Fruit fly (Drosophila melanogaster) whole organism, embryonic: ENCODE measurements around the gene Dfd.

Source experiments
- CG10267 ChIP-seq: fragments of 200-800 bp; sonication (Bioruptor generic); optimal IDR thresholded peaks from 2 replicates; lab custom pipeline; 2018; ENCODE audit warnings: missing biosample characterization, mild to moderate bottlenecking, missing genetic modification characterization, moderate library complexity
- CG10979 ChIP-seq: fragments of 200-800 bp; sonication (Bioruptor generic); optimal IDR thresholded peaks from 2 replicates; lab custom pipeline; 2018; ENCODE audit warnings: missing biosample characterization, mild to moderate bottlenecking, missing genetic modification characterization, moderate library complexity
- CG11085 ChIP-seq: fragments of 200-800 bp; sonication (Bioruptor generic); IDR thresholded peaks from 2 replicates; pipeline ENCODE4 v1.3.6; 2022; ENCODE audit warnings: missing biosample characterization, missing genetic modification characterization
- CG13624 ChIP-seq: fragments of 200-800 bp; sonication (Bioruptor generic); optimal IDR thresholded peaks from 2 replicates; lab custom pipeline; 2016; ENCODE audit warnings: missing biosample characterization, missing genetic modification characterization
- CG14710 ChIP-seq: fragments of 200-800 bp; sonication (Bioruptor generic); optimal IDR thresholded peaks from 3 replicates; lab custom pipeline; 2019; ENCODE audit warnings: missing biosample characterization, mild to moderate bottlenecking, missing genetic modification characterization, moderate library complexity
- CG15696 ChIP-seq: fragments of 200-800 bp; sonication (Bioruptor generic); optimal IDR thresholded peaks from 2 replicates; lab custom pipeline; 2019; ENCODE audit warnings: missing biosample characterization, mild to moderate bottlenecking, missing genetic modification characterization, moderate library complexity
- CG17186 ChIP-seq: fragments of 200-800 bp; sonication (Bioruptor generic); optimal IDR thresholded peaks from 3 replicates; lab custom pipeline; 2017; ENCODE audit warnings: missing biosample characterization, missing genetic modification reagents, missing genetic modification characterization
- CG17359 ChIP-seq: fragments of 200-800 bp; sonication (Bioruptor generic); optimal IDR thresholded peaks from 3 replicates; lab custom pipeline; 2018; ENCODE audit warnings: missing biosample characterization, mild to moderate bottlenecking, missing genetic modification characterization, moderate library complexity
- CG17829 ChIP-seq: fragments of 200-800 bp; optimal IDR thresholded peaks from 2 replicates; lab custom pipeline; 2019; ENCODE audit warnings: missing biosample characterization, mild to moderate bottlenecking, missing genetic modification characterization, moderate library complexity
- CG18262 ChIP-seq: fragments of 200-800 bp; optimal IDR thresholded peaks from 3 replicates; lab custom pipeline; 2019; ENCODE audit warnings: missing biosample characterization, mild to moderate bottlenecking, missing genetic modification characterization, moderate library complexity
- CG2712 ChIP-seq: fragments of 200-800 bp; optimal IDR thresholded peaks from 3 replicates; lab custom pipeline; 2019; ENCODE audit warnings: missing biosample characterization, mild to moderate bottlenecking, missing genetic modification characterization, moderate library complexity
- CG3281 ChIP-seq: fragments of 200-800 bp; sonication (Bioruptor generic); optimal IDR thresholded peaks from 3 replicates; lab custom pipeline; 2017; ENCODE audit warnings: missing biosample characterization, mild to moderate bottlenecking, missing genetic modification characterization
- CG4424 ChIP-seq: fragments of 200-800 bp; sonication (Bioruptor generic); optimal IDR thresholded peaks from 3 replicates; lab custom pipeline; 2016; ENCODE audit warnings: missing biosample characterization, missing genetic modification characterization
- CG6689 ChIP-seq: fragments of 200-800 bp; sonication (Bioruptor generic); IDR thresholded peaks from 2 replicates; pipeline ENCODE4 v1.3.6; 2022; ENCODE audit warnings: missing biosample characterization, missing genetic modification characterization
- CG7556 ChIP-seq: fragments of 200-800 bp; sonication (Bioruptor generic); optimal IDR thresholded peaks from 2 replicates; lab custom pipeline; 2017; ENCODE audit warnings: missing biosample characterization, mild to moderate bottlenecking, missing genetic modification characterization
- CG8388 ChIP-seq: fragments of 200-800 bp; sonication (Bioruptor generic); optimal IDR thresholded peaks from 2 replicates; lab custom pipeline; 2019; ENCODE audit warnings: missing biosample characterization, mild to moderate bottlenecking, missing genetic modification characterization, moderate library complexity
- CG8924 ChIP-seq: fragments of 200-800 bp; optimal IDR thresholded peaks from 3 replicates; lab custom pipeline; 2019; ENCODE audit warnings: missing biosample characterization, mild to moderate bottlenecking, missing genetic modification characterization, moderate library complexity
- CG9727 ChIP-seq: fragments of 200-800 bp; sonication (Bioruptor generic); optimal IDR thresholded peaks from 3 replicates; lab custom pipeline; 2017; ENCODE audit warnings: missing biosample characterization, mild to moderate bottlenecking, missing genetic modification characterization
- CoRest ChIP-seq: fragments of 200-800 bp; sonication (Bioruptor generic); optimal IDR thresholded peaks from 3 replicates; lab custom pipeline; 2018; ENCODE audit warnings: missing biosample characterization, mild to moderate bottlenecking, missing genetic modification characterization, moderate library complexity
- D ChIP-seq, 2 experiments: fragments of 200-800 bp in 1 of 2; fragments of >200 bp in 1 of 2; sonication (Bioruptor generic) in 1 of 2; optimal IDR thresholded peaks; 2 replicates in 1 of 2; 3 replicates in 1 of 2; lab custom pipeline; 2017; ENCODE audit warnings: mild to moderate bottlenecking in 1 of 2, missing biosample characterization in 1 of 2, missing genetic modification characterization in 1 of 2, missing genetic modification reagents in 1 of 2
- D19A ChIP-seq: fragments of 200-800 bp; optimal IDR thresholded peaks from 3 replicates; lab custom pipeline; 2019; ENCODE audit warnings: missing biosample characterization, mild to moderate bottlenecking, missing genetic modification characterization, moderate library complexity
- Ets65A ChIP-seq: fragments of 200-800 bp; sonication (Bioruptor generic); peaks from one replicate; lab custom pipeline; 2016; ENCODE audit warnings: missing biosample characterization, missing genetic modification characterization
- Hr3 ChIP-seq: fragments of 200-800 bp; sonication (Bioruptor generic); optimal IDR thresholded peaks from 3 replicates; lab custom pipeline; 2016; ENCODE audit warnings: missing biosample characterization, missing genetic modification characterization
- Kr ChIP-seq: fragments of 200-800 bp; sonication (Bioruptor generic); optimal IDR thresholded peaks from 2 replicates; lab custom pipeline; 2017; ENCODE audit warnings: missing biosample characterization, mild to moderate bottlenecking, missing genetic modification characterization
- Med ChIP-seq: fragments of 200-800 bp; sonication (Bioruptor generic); peaks from one replicate; lab custom pipeline; 2016; ENCODE audit warnings: missing biosample characterization, missing genetic modification characterization, mild to moderate bottlenecking, inconsistent platforms, moderate library complexity
- Opbp ChIP-seq: fragments of 200-800 bp; sonication (Bioruptor generic); IDR thresholded peaks from 3 replicates; pipeline ENCODE4 v1.3.6; 2022; ENCODE audit warnings: missing biosample characterization, missing genetic modification characterization; ENCODE audit not compliant: partially characterized antibody
- Sox100B ChIP-seq: fragments of 200-800 bp; sonication (Bioruptor generic); optimal IDR thresholded peaks from 3 replicates; lab custom pipeline; 2018; ENCODE audit warnings: missing biosample characterization, mild to moderate bottlenecking, missing genetic modification characterization
- Xrp1 ChIP-seq: fragments of 200-800 bp; sonication (Bioruptor generic); IDR thresholded peaks from 2 replicates; pipeline ENCODE4 v1.3.6; 2022; ENCODE audit warnings: missing biosample characterization, missing genetic modification characterization
- aop ChIP-seq: fragments of 200-800 bp; sonication (Bioruptor generic); IDR thresholded peaks from 2 replicates; pipeline ENCODE4 v1.3.6; 2022; ENCODE audit warnings: missing biosample characterization, missing genetic modification characterization
- ato ChIP-seq: fragments of 200-800 bp; sonication (Bioruptor generic); IDR thresholded peaks from 2 replicates; pipeline ENCODE4 v1.3.6; 2022; ENCODE audit warnings: missing biosample characterization, missing genetic modification characterization; ENCODE audit not compliant: partially characterized antibody
- bcd ChIP-seq: fragments of 200-800 bp; sonication (Bioruptor generic); optimal IDR thresholded peaks from 2 replicates; lab custom pipeline; 2017; ENCODE audit warnings: missing biosample characterization, mild to moderate bottlenecking, missing genetic modification characterization
- dmrt11E ChIP-seq: fragments of 200-800 bp; sonication (Bioruptor generic); optimal IDR thresholded peaks from 3 replicates; lab custom pipeline; 2018; ENCODE audit warnings: missing biosample characterization, mild to moderate bottlenecking, missing genetic modification characterization, moderate library complexity
- gem ChIP-seq: fragments of 200-800 bp; sonication (Bioruptor generic); optimal IDR thresholded peaks from 2 replicates; lab custom pipeline; 2019; ENCODE audit warnings: missing biosample characterization, mild to moderate bottlenecking, missing genetic modification characterization, moderate library complexity
- kah ChIP-seq: fragments of 200-800 bp; sonication (Bioruptor generic); optimal IDR thresholded peaks from 2 replicates; lab custom pipeline; 2018; ENCODE audit warnings: missing biosample characterization, mild to moderate bottlenecking, missing genetic modification characterization
- lmd ChIP-seq: fragments of 200-800 bp; sonication (Bioruptor generic); IDR thresholded peaks from 2 replicates; pipeline ENCODE4 v1.3.6; 2022; ENCODE audit warnings: missing biosample characterization, missing genetic modification characterization
- nmo ChIP-seq: fragments of 200-800 bp; sonication (Bioruptor generic); optimal IDR thresholded peaks from 2 replicates; lab custom pipeline; 2018; ENCODE audit warnings: missing biosample characterization, mild to moderate bottlenecking, missing genetic modification characterization, moderate library complexity
- phol ChIP-seq: fragments of 200-800 bp; sonication (Bioruptor generic); optimal IDR thresholded peaks from 3 replicates; lab custom pipeline; 2018; ENCODE audit warnings: missing biosample characterization, mild to moderate bottlenecking, missing genetic modification characterization, moderate library complexity
- prd ChIP-seq, 3 experiments: fragments of >200 bp in 2 of 3; fragments of 200-800 bp in 1 of 3; sonication (Bioruptor generic) in 1 of 3; optimal IDR thresholded peaks in 2 of 3; IDR thresholded peaks in 1 of 3; 2 replicates in 2 of 3; 3 replicates in 1 of 3; pipeline versions ENCODE4 v1.3.6 to Lab custom; 2017 to 2022; ENCODE audit warnings: missing biosample characterization in 1 of 3, missing genetic modification characterization in 1 of 3
- sens ChIP-seq: fragments of 200-800 bp; sonication (Bioruptor generic); peaks from one replicate; lab custom pipeline; 2016; ENCODE audit warnings: missing biosample characterization, missing genetic modification characterization
- tin ChIP-seq: fragments of 200-800 bp; sonication (Bioruptor generic); optimal IDR thresholded peaks from 3 replicates; lab custom pipeline; 2016; ENCODE audit warnings: missing biosample characterization, missing genetic modification characterization
- twi ChIP-seq: fragments of 200-800 bp; optimal IDR thresholded peaks from 2 replicates; lab custom pipeline; 2019; ENCODE audit warnings: missing biosample characterization, mild to moderate bottlenecking, missing genetic modification characterization, moderate library complexity
- zen ChIP-seq: fragments of 200-800 bp; sonication (Bioruptor generic); optimal IDR thresholded peaks from 3 replicates; lab custom pipeline; 2018; ENCODE audit warnings: missing biosample characterization, mild to moderate bottlenecking, missing genetic modification characterization, moderate library complexity

Dfd gene

dm6 chr3R:6746212-6746611 is 45.4 kb upstream of the Dfd start (continued):
- TF ChIP-seq phol (tag; lab: Kevin White, UChicago) (peak; percentile 8), Ets65A (GFP tag; lab: Kevin White, UChicago) (peak; percentile 64), dmrt11E (tag; lab: Kevin White, UChicago) (peak; percentile 6), lmd (no peak), Xrp1 (GFP tag; lab: Robert Waterston, UW) (0 out of 2 replicates have a peak, but pooled peaks have one; percentile 21), sens (GFP tag; lab: Kevin White, UChicago) (peak; percentile 74), CG10267 (peak; percentile 11), CG10979 (tag; lab: Kevin White, UChicago) (peak; percentile 28), ato (no peak), gem (tag; lab: Kevin White, UChicago) (peak; percentile 35), CG11085 (GFP tag; lab: Robert Waterston, UW) (0 out of 2 replicates have a peak, but pooled peaks have one; percentile 1), CG14710 (tag; lab: Kevin White, UChicago) (peak; percentile 14)
- TF ChIP-seq, all 482 proteins: peak for 15

dm6 chr3R:6747907-6748306 is 43.7 kb upstream of the Dfd start, which contains the start of gene CG34297:
TSS of gene CG34297 (minus strand) at chr3R:6748007.
- peak; percentile 56 for TF ChIP-seq sens (GFP tag; lab: Kevin White, UChicago)
- no peak for TF ChIP-seq Opbp (GFP tag; lab: Robert Waterston, UW)
- TF ChIP-seq, all 482 proteins: peak for 1

- TF ChIP-seq dmrt11E (tag; lab: Kevin White, UChicago) (peak; percentile 45), twi (peak; percentile 94), CG17829 (peak; percentile 11), CG4424 (peak; percentile 6), bcd (peak; percentile 27), CoRest (tag; lab: Kevin White, UChicago) (peak; percentile 4), gem (tag; lab: Kevin White, UChicago) (peak; percentile 45), Hr3 (GFP tag; lab: Kevin White, UChicago) (no peak), CG10979 (tag; lab: Kevin White, UChicago) (peak; percentile 60), CG7556 (peak; percentile 18), CG18262 (tag; lab: Kevin White, UChicago) (peak; percentile 59), phol (tag; lab: Kevin White, UChicago) (peak; percentile 39), Kr (GFP tag; lab: Kevin White, UChicago) (peak; percentile 23), sens (GFP tag; lab: Kevin White, UChicago) (peak; percentile 77), Sox100B (GFP tag; lab: Kevin White, UChicago) (peak; percentile 22), CG2712 (tag; lab: Kevin White, UChicago) (peak; percentile 48), nmo (GFP tag; lab: Kevin White, UChicago) (peak; percentile 18), CG3281 (GFP tag; lab: Kevin White, UChicago) (no peak), CG8388 (GFP tag; lab: Kevin White, UChicago) (peak; percentile 4), tin (GFP tag; lab: Kevin White, UChicago) (no peak), prd (optimal IDR thresholded peaks at IDR 0.05; lab: Kevin White, UChicago) (no peak), prd (GFP tag; IDR thresholded peaks at IDR 0.05; lab: Robert Waterston, UW) (peak; percentile 15; the same call in 1 of the 3 replicates), D (optimal IDR thresholded peaks at IDR 0.05; lab: Kevin White, UChicago) (no peak), D (GFP tag; optimal IDR thresholded peaks at IDR 0.05; lab: Kevin White, UChicago) (peak; percentile 5), D19A (peak; percentile 9), aop (GFP tag; lab: Robert Waterston, UW) (no peak), CG15696 (tag; lab: Kevin White, UChicago) (peak; percentile 44), Med (GFP tag; lab: Kevin White, UChicago) (peak; percentile 25), CG13624 (GFP tag; lab: Kevin White, UChicago) (no peak), zen (tag; lab: Kevin White, UChicago) (peak; percentile 71), CG17186 (GFP tag; lab: Kevin White, UChicago) (no peak), Ets65A (GFP tag; lab: Kevin White, UChicago) (no peak), CG8924 (tag; lab: Kevin White, UChicago) (peak; percentile 16), CG17359 (tag; lab: Kevin White, UChicago) (no peak), CG14710 (tag; lab: Kevin White, UChicago) (peak; percentile 34), CG6689 (GFP tag; lab: Robert Waterston, UW) (0 out of 2 replicates have a peak, but pooled peaks have one; percentile 42), CG10267 (peak; percentile 21), kah (GFP tag; lab: Kevin White, UChicago) (no peak), CG9727 (peak; percentile 25)
These were observed 40.0 kb upstream of the Dfd start for dm6 chr3R:6751467-6752155.
